Fruit fly (Drosophila melanogaster) whole organism, larva: ENCODE results near the gene CG14113.
A peak's percentile ranks its signal among the peaks of the same experiment; 100 is the strongest.

ENCODE experiments used
- noc ChIP-seq: fragments of 200-800 bp; sonication (Bioruptor generic); optimal IDR thresholded peaks from 3 replicates; lab custom pipeline; 2019; ENCODE audit warnings: missing biosample characterization, mild to moderate bottlenecking, missing genetic modification characterization, moderate library complexity

The CG14113 gene

DNA sequence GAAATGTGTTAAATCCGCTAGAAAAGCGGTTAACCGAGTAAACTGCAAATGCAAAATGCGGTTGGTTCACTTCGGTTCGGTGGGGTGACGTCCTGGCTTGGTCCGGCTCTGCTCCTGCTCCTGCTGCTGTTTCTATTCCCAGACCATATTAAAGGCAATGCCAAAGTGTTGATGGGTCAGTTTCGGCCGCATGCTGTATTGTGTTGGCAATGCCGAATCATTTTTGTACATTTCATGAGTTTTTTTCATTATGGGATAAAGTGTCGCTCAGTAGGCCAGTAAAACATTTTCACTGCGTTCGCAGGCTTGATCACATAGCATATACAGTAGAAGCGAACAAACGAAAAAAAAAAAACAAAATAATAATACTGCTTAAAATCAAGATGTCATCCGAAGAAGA is at the start of gene CG14113:
Gene CG14113 (plus strand): TSS at position 301 of the 400 bp plus-strand sequence.
- TF ChIP-seq noc (tag; lab: Kevin White, UChicago): no peak

DNA sequence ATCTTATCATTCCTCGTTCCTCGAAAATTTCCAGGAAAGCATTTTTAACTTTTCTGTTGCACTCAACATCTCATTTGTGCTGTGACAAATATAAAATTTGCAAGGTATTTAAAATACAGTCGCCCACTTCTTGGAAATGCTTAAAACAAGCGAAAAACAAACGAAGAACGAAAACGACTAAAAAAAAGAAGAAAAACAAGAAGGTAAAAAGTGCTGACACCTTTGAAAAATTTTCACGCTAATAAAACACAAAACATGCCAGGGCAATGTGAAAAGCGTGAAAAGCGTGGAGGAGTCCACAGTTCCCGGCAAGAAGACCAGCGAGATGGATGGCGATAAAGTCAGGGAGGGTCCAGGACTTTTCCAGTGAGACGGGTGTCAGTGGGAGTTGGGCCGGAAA is 46.9 kb upstream of the CG14113 start:
- no peak for TF ChIP-seq noc (tag; lab: Kevin White, UChicago)

DNA sequence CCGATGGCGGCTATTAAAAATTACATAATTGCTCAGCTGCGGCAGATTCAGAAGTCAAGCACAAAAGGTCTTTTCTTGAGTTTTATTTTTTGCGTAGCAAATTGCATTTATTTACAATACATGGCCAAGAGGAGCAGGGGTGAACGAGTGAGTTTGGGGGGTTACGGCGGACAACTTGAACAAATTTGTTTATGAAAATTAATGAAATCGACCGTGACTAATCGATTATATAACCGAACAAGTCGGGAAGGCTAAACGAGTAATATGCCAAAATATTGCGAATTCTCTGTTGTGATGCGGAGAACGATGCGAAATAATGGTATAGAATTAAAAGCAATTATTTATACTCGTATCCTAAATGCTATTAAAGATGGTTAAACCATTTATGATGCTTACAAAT is 44.6 kb upstream of the CG14113 start:
- no peak for TF ChIP-seq noc (tag; lab: Kevin White, UChicago)

DNA sequence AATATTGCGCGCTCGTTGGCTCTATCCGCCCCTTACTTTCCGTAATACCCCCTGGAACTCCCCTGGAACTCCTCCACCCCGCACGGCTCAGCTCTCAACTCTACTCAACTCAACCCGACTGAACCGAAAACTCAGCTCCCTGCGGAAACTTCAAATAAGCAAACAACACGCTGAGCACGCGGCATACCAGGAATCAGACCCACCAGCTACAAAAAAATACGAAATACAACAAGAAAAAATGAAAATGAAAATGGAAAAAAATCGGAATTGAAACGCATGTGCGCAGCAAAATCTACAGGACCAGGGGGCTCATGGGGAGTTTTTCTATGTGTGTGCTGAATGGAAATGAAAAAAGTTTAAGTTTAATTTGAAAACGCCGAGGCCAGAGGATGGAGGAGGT is 42.3 kb upstream of the CG14113 start:
- no peak for TF ChIP-seq noc (tag; lab: Kevin White, UChicago)

DNA sequence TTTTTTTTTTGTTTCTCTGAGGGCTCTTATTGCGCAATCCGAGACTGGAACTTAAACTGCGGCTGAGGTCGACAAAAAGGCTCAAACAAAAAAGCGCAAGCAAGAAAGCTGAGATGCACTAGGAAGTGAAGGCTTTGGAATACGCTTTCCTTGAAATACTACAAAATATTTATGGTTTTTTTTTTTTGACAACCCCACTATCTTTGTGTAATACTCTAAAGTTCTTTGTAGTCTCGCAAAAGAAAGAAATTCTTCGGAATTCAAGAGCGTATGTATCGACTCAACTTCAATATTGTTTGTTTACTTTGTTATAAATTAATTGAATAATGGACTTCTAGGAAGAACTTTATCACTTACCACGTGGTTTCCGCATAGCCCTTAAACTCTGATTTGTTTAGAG is 40.8 kb upstream of the CG14113 start:
- TF ChIP-seq noc (tag; lab: Kevin White, UChicago): no peak

DNA sequence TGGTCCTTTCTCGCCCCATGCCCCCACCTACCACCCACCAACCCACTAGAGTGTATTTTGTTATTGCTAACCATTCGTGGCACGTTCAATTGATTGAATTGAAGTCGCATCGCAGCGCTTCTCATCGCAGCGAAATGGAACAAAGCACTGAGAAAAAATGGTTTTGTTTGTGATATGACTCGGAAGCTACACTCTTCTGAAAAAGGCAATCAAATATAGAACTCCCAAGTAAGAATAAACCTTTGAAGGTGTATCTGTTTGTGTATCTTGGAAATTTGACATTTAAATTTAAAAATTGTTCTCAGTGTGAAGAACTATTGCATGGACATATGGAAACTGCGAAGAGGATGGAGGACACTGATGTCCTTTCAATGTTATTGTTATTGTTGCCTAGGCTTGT is 33.3 kb upstream of the CG14113 start:
- no peak for TF ChIP-seq noc (tag; lab: Kevin White, UChicago)

DNA sequence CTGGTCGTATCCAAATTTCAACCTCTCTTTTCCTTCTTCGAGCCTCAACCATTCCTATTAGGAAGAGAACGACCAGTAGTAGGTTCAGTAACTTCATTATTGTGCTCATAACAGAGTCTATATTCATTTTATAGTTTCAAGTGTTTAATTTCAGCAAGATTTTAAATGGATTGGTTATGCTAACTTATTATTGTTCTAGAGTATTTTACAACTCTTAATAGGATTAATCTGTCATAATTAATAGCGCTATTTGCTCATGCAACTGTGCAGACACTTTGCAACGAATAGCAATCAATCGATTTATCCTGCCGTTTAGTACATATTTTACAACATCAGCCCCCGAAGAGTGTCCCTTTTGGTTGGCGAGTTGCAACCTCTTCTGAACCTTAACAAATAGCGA is 32.2 kb upstream of the CG14113 start, which contains the start of gene Sfp70A4:
Gene Sfp70A4 (minus strand): TSS at position 101 of the 400 bp plus-strand sequence.
- TF ChIP-seq noc (tag; lab: Kevin White, UChicago): no peak

DNA sequence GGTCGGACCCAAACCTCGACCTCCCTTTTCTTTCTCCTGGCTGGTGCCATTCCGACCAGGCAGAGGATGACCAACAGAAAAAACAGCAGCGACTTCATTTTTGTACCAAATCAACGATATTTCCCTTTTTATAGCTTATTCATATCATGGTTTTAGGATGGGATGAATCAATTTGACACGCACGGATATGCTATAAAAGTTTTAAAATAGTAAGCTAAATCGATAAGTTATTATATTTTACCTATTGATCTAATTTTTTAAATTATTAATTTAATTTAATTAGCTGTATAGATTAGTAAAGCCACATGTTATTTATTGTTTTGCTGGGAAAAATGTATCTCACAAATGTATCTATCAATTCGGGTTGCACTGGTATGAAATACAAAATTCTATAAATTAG is 30.0 kb upstream of the CG14113 start, which contains the start of gene CG42481:
Gene CG42481 (minus strand): TSS at position 101 of the 400 bp plus-strand sequence.
- no peak for TF ChIP-seq noc (tag; lab: Kevin White, UChicago)

DNA sequence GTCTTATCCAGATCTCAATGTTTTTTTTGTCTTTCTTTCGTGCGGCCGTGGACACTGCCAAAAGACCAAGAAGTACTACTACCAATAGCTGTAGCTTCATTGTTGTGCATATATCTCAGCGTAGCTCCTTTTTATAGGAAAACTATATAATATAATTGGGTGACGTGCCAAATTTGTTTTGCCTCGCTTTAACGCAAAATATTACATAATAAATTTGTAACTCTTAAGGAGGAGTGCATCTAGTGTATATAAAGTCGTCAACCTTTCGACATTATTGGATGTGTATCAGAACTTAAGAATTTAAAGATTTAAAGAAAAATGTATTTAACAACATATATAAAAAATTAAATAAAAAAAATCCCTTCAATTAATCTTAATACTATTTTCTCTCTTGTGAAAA is 28.9 kb upstream of the CG14113 start, which contains the start of gene CG43147:
Gene CG43147 (minus strand): TSS at position 101 of the 400 bp plus-strand sequence.
- TF ChIP-seq noc (tag; lab: Kevin White, UChicago): no peak

DNA sequence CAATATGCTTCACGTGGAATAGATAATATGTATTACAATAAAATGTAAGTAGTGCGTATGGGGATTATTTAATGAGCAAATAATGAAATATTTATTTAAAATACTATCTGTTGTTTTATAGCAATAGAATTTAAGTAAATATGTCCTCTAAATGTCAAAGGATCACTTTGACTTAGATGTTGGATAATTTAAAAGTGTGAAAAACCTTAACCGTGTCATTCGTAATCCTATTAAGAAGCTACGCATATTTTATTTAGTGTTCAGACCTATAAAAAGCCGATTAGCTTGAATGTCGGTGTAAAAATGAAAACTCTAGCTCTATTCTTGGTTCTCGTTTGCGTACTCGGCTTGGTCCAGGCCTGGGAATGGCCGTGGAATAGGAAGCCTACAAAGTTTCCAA is 27.6 kb upstream of the CG14113 start, which contains the start of gene SP:
Gene SP (plus strand): TSS at position 301 of the 400 bp plus-strand sequence.
- TF ChIP-seq noc (tag; lab: Kevin White, UChicago): no peak

DNA sequence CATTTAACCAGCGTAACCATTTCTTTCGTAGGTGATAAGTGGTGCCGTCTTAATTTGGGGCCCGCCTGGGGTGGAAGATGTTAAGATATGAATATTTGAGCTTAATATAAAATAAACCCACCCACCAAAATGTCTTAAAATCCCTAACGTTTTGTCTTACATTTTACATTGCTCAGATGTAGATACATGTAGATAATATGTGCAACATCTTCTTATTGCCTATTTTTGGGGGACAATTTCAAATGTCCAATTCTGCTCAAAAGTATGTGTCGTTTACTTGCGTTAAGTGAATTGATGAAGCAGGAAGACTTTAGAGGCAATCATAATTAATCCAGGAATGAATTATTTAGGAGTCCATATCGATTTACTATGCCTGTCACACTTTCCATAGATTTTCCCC is 27.1 kb upstream of the CG14113 start:
- no peak for TF ChIP-seq noc (tag; lab: Kevin White, UChicago)

DNA sequence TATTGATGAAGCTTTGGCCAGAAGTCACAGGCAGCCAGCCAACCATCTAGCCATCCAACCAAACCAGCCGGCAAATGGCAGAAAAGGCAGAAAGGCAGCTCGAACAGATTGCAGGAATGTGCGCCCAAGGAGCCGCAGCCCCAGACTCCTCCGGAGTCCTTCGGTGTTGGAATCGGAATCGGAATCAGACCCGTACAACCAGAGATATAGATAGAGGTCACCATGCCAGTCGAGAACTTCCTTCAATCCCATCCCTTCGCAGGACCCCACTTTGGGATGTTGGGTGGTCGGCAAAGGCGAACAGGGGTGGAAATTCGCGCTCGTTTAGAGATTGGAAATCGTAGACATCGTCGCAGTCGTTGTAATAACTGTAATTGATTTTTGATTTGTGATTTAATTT is 16.7 kb upstream of the CG14113 start:
- no peak for TF ChIP-seq noc (tag; lab: Kevin White, UChicago)

DNA sequence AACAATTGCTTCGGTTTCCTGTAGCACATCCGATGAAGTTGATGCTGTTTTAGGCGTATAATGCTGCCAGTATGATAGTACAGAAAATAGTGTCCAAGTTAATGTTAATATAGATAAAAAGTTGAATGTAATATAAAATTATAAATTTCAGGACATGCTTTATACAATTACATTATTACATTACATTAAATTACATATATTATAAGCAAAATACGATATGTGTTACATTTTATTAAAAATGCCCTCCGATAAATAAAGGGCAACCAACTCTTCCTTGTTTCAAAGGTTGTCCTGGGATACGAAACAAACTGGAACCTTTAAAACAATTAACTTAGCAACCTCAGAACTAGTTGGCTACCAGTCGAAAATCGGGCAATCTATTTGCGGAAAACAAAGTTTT is 19.8 kb downstream of the CG14113 start, which contains the start of gene CG17687:
Gene CG17687 (plus strand): TSS at position 301 of the 400 bp plus-strand sequence.
- TF ChIP-seq noc (tag; lab: Kevin White, UChicago): no peak

DNA sequence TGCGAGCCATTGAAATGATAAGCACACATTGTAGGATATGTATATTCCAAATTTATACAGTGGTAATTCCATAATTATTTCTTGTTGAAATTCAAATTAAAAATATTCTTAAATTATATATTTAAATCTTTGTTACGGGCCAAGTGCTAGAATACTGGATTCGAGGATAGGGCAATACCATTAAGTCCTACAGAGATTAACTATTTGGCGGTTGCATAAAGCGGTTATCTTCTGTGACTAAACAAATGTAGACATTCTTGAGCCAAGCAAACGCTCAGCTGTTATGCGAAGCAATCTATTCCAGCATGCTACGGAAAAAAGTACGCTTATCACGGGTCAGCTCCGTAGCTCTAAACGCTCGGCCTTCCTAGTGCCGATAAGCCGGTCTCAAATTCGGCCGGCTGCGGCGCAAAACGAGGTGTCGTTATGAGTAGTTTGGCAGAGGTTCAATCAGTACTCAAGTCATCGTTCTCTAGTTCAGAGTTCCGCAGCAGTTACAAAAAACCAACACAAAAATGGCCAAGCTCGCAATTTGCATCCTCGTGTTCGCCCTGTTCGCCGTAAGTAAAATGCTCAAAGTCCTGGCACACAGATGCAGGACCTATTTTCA is 27.3 kb downstream of the CG14113 start, which contains the start of gene Nplp2:
Gene Nplp2 (plus strand): TSS at position 293 of the 610 bp plus-strand sequence.
- peak; percentile 85 for TF ChIP-seq noc (tag; lab: Kevin White, UChicago)

DNA sequence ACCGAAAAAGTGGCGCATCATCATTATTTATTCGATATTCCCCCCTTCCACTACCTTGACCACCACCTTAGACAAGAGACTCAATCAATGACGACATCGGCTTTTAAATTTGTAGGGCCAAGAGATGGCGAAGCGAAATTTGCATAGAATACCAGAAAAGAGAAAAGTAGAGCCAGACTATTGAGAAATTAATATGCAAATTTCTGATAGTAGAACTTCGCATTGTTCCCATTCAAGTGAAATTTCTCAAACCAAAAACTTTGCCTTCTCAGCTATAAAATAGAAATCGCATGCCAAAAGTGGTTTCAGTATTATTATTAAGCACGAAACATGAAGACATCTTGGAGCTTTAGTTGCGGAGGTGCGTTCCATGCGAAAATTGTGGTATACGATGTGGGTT is 48.7 kb downstream of the CG14113 start, which contains the start of gene CG14111:
Gene CG14111 (plus strand): TSS at position 301 of the 400 bp plus-strand sequence.
- TF ChIP-seq noc (tag; lab: Kevin White, UChicago): no peak

DNA sequence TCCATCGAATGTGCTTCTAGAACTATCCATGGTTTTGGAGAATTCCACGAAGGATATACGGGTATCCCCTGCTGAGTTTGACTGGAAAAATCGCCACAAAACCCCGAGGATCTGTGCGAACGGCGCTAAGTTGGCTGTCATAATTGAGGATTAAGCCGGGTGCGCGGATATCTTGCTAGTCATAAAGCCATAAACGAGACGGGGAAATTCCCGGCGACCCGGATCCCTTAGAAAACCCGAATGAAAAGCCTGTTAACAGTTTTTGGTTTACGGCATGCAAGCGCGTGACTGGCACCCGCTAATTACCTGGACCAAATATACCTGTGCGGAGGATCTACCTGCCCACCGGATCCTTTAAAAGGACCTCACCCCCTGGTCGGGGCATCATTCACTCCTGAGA is 49.3 kb downstream of the CG14113 start, which contains the start of gene SNCF:
Gene SNCF (plus strand): TSS at position 382 of the 400 bp plus-strand sequence.
- TF ChIP-seq noc (tag; lab: Kevin White, UChicago): no peak
